Worm (Caenorhabditis elegans) whole organism, L4 larva: ENCODE measurements around the gene nhr-223.

Source experiments
- F49E8.2 ChIP-seq: sonication (generic microtip); optimal IDR thresholded peaks from 2 replicates; lab custom pipeline; 2016; ENCODE audit warnings: missing compliant biosample characterization, mild to moderate bottlenecking, missing genetic modification characterization, borderline replicate concordance
- ama-1 ChIP-seq: fragments of 150-350 bp; optimal IDR thresholded peaks from 2 replicates; lab custom pipeline; 2014; ENCODE audit warnings: inconsistent platforms, mixed read lengths
- dpl-1 ChIP-seq: fragments of 150-350 bp; optimal IDR thresholded peaks from 2 replicates; lab custom pipeline; 2014; ENCODE audit warnings: missing biosample characterization, missing genetic modification reagents, missing genetic modification characterization
- dve-1 ChIP-seq: sonication (generic microtip); optimal IDR thresholded peaks from 2 replicates; lab custom pipeline; 2017; ENCODE audit warnings: antibody characterized with exemption, mild to moderate bottlenecking, missing genetic modification characterization, missing compliant biosample characterization; ENCODE audit not compliant: insufficient read depth
- egl-27 ChIP-seq: sonication (generic microtip); optimal IDR thresholded peaks from 3 replicates; lab custom pipeline; 2017; ENCODE audit warnings: missing biosample characterization, missing genetic modification reagents, missing genetic modification characterization
- hmg-1.1 ChIP-seq: fragments of 200-800 bp; sonication (Bioruptor generic); IDR thresholded peaks from 2 replicates; pipeline ENCODE4 v1.3.6; 2022; ENCODE audit warnings: missing genetic modification reagents, missing genetic modification characterization, missing compliant biosample characterization
- lin-13 ChIP-seq: fragments of 150-350 bp; optimal IDR thresholded peaks from 2 replicates; lab custom pipeline; 2014; ENCODE audit warnings: missing biosample characterization, missing genetic modification reagents, missing genetic modification characterization
- mxl-3 ChIP-seq: fragments of 200-800 bp; sonication (Bioruptor generic); optimal IDR thresholded peaks from 2 replicates; lab custom pipeline; 2018; ENCODE audit warnings: mild to moderate bottlenecking, missing genetic modification characterization, missing compliant biosample characterization
- nhr-25 ChIP-seq: sonication (generic microtip); optimal IDR thresholded peaks from 2 replicates; lab custom pipeline; 2017; ENCODE audit warnings: missing genetic modification characterization, mild to moderate bottlenecking, missing compliant biosample characterization, antibody characterized with exemption, moderate library complexity, borderline replicate concordance; ENCODE audit not compliant: insufficient read depth
- nhr-6 ChIP-seq: fragments of 150-350 bp; optimal IDR thresholded peaks from 2 replicates; lab custom pipeline; 2014; ENCODE audit warnings: missing biosample characterization, missing genetic modification characterization
- pha-4 ChIP-seq, 2 experiments: fragments of 150-350 bp in 1 of 2; fragments of 200-800 bp in 1 of 2; sonication (Bioruptor generic) in 1 of 2; IDR thresholded peaks in 1 of 2; optimal IDR thresholded peaks in 1 of 2; 2 replicates each; pipeline versions ENCODE4 v1.3.6 to Lab custom; 2014 to 2022; ENCODE audit warnings: missing genetic modification characterization in 2 of 2, missing genetic modification reagents in 2 of 2, missing biosample characterization in 1 of 2, missing compliant biosample characterization in 1 of 2
- pqm-1 ChIP-seq: sonication (generic microtip); optimal IDR thresholded peaks from 2 replicates; lab custom pipeline; 2017; ENCODE audit warnings: missing biosample characterization, missing genetic modification characterization
- unc-130 ChIP-seq: sonication (generic microtip); optimal IDR thresholded peaks from 2 replicates; lab custom pipeline; 2016; ENCODE audit warnings: missing genetic modification reagents, missing genetic modification characterization, missing compliant biosample characterization
- ztf-11 ChIP-seq: fragments of 150-350 bp; optimal IDR thresholded peaks from 2 replicates; lab custom pipeline; 2014; ENCODE audit warnings: missing biosample characterization, missing genetic modification characterization

ce11 chrV:15766122-15766594 is 30.0 kb upstream of the nhr-223 start, which contains the start of the genes haf-3 and F57A10.2:
- TF ChIP-seq ztf-11 (tag; lab: Kevin White, UChicago) = no peak
- no peak for TF ChIP-seq pqm-1 (tag; lab: Kevin White, UChicago)
- peak; percentile 95 for TF ChIP-seq dve-1
- TF ChIP-seq nhr-25 (tag; lab: Kevin White, UChicago) = peak; percentile 9
- peak; percentile 79 for TF ChIP-seq hmg-1.1
- TF ChIP-seq unc-130 = no peak
- no peak for TF ChIP-seq ama-1 (lab: Kevin White, UChicago)
- peak; percentile 99 for TF ChIP-seq dpl-1
- TF ChIP-seq egl-27 (tag; lab: Kevin White, UChicago) = no peak
- TF ChIP-seq F49E8.2 (tag; lab: Kevin White, UChicago) = peak; percentile 80
- peak; percentile 61 for TF ChIP-seq nhr-6 (tag; lab: Kevin White, UChicago)
- TF ChIP-seq lin-13 (GFP tag; lab: Kevin White, UChicago) = peak; percentile 83
- peak; percentile 73 for TF ChIP-seq pha-4 (GFP tag; IDR thresholded peaks at IDR 0.05; lab: Robert Waterston, UW)
- peak; percentile 46 for TF ChIP-seq pha-4 (tag; optimal IDR thresholded peaks at IDR 0.05; lab: Kevin White, UChicago)
- no peak for TF ChIP-seq mxl-3 (GFP tag; lab: Kevin White, UChicago)
